Worm (Caenorhabditis elegans): ENCODE measurements around the gene C17A2.4.
"Not testable (repeated sequence)": the region's sequence is repeated elsewhere in the genome, so short reads cannot be mapped to it uniquely, and the experiment has no call there.

C17A2.4 gene

DNA sequence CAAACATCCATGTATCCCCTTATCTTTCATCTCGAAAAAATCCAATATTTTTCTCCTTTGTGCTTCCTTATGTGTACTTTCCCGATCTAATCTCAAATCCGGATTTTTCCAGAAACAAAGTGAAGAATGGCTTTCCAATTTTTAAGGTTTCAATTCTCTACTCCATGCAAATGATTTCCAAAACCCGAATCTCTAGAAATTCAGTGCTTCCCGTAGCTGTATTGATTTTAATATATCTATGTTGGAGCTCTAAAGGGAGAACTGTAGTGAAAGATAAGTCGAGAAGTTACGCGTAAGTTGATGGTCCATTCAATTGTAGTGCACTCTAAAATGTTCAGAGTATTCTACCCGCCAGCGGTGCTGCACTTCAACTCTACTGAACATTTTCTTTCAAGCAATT, at the start of gene C17A2.4:
Gene C17A2.4, plus strand, starts transcription at position 301 of the 400 bp plus-strand sequence.
- no peak for TF ChIP-seq W03F9.2 (tag; optimal IDR thresholded peaks at IDR 0.05)
- TF ChIP-seq him-1 (tag; optimal IDR thresholded peaks at IDR 0.05) = no peak
- TF ChIP-seq dao-5 (tag; optimal IDR thresholded peaks at IDR 0.05) = no peak

DNA sequence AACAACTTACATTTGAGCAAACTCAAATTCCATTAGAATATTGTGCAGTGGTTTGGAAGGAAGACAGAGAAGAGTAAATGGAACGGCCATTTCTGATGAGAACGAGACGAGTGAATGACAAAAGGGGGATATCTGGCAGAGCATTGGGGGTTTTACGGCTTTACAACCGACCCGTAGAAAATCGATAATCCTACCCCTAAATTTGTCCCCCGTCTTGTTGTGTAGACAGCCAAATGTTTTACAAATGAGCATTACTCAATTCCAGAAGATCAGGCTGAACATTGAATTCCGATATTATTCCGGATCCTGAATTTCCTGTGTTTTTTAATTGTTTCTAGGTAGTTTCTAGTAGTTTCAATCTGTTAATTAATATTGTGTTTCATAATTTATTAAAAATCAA, 46.3 kb upstream of the C17A2.4 start, which contains the start of gene fbxb-99:
Gene fbxb-99, minus strand, starts transcription at position 101 of the 400 bp plus-strand sequence.
- TF ChIP-seq him-1 (tag; optimal IDR thresholded peaks at IDR 0.05) = no peak
- no peak for TF ChIP-seq dao-5 (tag; optimal IDR thresholded peaks at IDR 0.05)
- no peak for TF ChIP-seq W03F9.2 (tag; optimal IDR thresholded peaks at IDR 0.05)

DNA sequence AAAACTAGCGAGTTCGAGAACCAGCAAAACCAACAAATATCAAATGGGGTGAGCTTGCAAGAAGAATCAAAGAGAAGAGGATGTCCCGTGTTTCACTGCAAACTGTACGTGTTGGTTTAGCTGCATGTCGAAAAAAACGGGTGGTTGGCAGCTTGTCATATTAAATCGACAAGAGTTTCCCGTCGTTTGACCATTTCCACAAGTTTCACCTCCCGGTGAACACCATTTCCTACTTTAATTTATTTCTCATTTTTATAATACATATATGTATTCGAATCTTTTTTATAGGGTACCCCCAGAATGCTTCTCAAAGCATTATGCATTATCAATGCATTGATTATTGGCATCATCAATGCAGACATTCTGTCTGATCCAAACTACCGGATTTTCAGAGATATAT, 44.3 kb upstream of the C17A2.4 start, which contains the start of gene Y8A9A.2:
Gene Y8A9A.2, plus strand, starts transcription at position 301 of the 400 bp plus-strand sequence.
- TF ChIP-seq W03F9.2 (tag; optimal IDR thresholded peaks at IDR 0.05) (no peak), dao-5 (tag; optimal IDR thresholded peaks at IDR 0.05) (no peak), him-1 (tag; optimal IDR thresholded peaks at IDR 0.05) (no peak)

DNA sequence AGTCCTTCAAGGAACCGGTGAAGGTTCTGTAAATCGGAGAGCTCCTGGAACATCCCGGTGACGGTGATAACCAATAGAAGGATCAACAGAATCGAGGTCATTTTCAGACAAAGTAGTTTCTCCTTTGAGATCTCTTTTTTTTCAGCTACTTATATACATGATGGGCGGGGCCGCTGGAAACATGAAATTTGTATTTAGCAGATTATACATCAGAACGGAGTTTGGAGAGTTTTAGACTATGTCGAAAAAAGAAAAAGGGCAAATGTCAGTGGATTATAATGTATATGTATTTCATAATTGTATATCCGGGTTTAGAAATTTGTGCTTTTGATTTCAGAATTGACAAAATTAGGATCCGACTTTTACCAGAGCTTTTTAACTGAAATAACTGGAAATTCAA, 36.4 kb upstream of the C17A2.4 start, which contains the start of gene ins-32:
Gene ins-32, minus strand, starts transcription at position 101 of the 400 bp plus-strand sequence.
- TF ChIP-seq him-1 (tag; optimal IDR thresholded peaks at IDR 0.05) = no peak
- TF ChIP-seq W03F9.2 (tag; optimal IDR thresholded peaks at IDR 0.05) = no peak
- no peak for TF ChIP-seq dao-5 (tag; optimal IDR thresholded peaks at IDR 0.05)

DNA sequence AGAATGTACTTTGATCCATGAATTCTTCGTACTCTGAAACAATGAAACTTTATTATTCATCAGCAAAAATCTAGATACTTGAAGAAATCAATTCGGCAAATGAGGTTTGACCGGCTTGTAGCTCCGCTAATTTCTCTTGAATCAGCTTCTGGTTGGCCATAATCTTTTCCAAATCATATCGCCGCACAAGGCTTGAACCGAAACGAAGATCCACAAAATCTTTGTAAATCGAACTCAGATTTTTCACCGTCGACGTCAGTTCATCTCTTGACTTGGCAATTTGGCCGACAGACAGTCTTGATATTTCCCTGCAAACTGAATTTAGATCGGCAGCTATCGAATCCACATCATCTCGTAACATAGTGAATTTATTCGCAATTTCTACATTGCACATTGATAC, 34.1 kb upstream of the C17A2.4 start:
- TF ChIP-seq him-1 (tag; optimal IDR thresholded peaks at IDR 0.05) = no peak
- TF ChIP-seq dao-5 (tag; optimal IDR thresholded peaks at IDR 0.05) = no peak
- no peak for TF ChIP-seq W03F9.2 (tag; optimal IDR thresholded peaks at IDR 0.05)

DNA sequence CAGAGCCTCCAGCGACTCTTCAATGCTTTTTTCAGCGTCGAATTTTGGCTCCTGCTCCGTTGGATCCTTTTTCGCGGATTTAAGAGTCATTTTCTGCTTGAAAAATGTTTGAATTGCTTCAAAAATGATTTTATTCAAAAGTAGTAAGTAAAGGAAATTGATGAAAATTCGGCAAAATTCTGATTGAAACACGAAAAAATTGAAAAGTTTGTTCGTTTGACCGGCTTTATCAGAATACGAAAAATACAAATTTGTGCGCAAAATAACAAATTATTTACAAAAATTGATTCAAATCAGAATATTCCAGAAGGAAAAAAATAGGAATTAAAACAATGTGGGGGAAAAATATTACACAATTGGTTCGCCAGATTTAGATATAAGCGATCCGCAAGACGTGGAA, 32.7 kb upstream of the C17A2.4 start, which contains the start of gene F54D10.4:
Gene F54D10.4, minus strand, starts transcription at position 101 of the 400 bp plus-strand sequence.
- TF ChIP-seq dao-5 (tag; optimal IDR thresholded peaks at IDR 0.05) (no peak), him-1 (tag; optimal IDR thresholded peaks at IDR 0.05) (no peak), W03F9.2 (tag; optimal IDR thresholded peaks at IDR 0.05) (no peak)

DNA sequence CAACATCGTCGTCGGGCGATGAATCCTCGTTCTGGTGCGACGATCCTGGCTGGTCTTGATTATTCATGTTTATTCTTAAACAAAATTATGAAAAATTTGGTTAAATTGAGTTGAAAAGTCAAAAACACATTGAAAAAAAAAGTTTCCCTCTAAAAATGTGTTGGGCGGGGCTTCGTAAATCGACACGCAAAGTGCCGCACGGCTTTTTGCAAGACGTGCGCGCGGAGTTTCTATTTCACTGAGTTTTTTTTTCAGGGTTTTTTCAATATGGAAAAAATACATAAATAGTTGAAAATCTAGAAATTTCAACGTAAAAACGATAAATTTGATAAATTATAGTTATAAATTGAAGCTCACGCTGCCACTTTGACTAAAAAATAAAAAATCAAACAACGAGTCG, 31.6 kb upstream of the C17A2.4 start, which contains the start of gene F54D10.5:
Gene F54D10.5, minus strand, starts transcription at position 74 of the 400 bp plus-strand sequence.
- TF ChIP-seq dao-5 (tag; optimal IDR thresholded peaks at IDR 0.05) (no peak), him-1 (tag; optimal IDR thresholded peaks at IDR 0.05) (no peak), W03F9.2 (tag; optimal IDR thresholded peaks at IDR 0.05) (peak; percentile 83)

DNA sequence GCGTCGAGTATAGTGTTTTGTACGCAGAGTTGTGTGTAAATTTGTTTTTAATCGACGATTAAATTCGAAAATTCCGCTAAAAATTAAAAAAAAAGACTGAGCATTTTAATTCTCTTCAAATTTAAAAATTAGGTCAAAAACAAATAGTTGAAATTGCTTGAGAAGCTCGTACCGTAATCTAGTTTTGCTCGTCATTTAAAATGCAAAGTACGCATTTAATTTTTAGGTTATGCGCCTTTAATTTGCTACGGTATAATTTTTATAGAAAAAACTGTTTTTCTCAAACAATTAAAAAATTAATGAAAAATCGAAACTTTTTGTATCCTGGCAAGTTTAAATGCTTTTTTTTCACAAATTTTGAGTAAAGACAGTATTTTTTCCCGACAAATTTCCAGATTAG, 31.0 kb upstream of the C17A2.4 start:
- no peak for TF ChIP-seq W03F9.2 (tag; optimal IDR thresholded peaks at IDR 0.05)
- no peak for TF ChIP-seq him-1 (tag; optimal IDR thresholded peaks at IDR 0.05)
- no peak for TF ChIP-seq dao-5 (tag; optimal IDR thresholded peaks at IDR 0.05)

DNA sequence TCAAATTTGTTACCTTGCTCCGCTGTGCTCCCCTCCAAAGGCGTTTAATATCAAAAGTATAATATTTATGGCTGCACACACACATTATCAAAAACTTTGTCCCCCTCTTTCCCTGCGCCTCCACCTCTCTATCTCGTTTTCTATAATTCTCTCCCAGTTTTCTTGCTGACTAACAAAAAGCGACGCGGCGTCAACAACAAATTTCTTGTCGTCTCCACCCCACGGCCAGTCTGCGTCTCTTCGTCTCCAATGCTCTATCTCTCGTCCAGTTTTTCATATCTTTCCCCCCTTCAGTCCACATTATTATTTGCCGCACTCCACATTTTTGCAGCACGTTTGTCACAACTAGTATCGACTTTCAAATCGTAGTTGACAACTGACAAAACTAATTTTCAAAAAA, 29.1 kb upstream of the C17A2.4 start:
- TF ChIP-seq him-1 (tag; optimal IDR thresholded peaks at IDR 0.05) (no peak), W03F9.2 (tag; optimal IDR thresholded peaks at IDR 0.05) (no peak), dao-5 (tag; optimal IDR thresholded peaks at IDR 0.05) (no peak)

DNA sequence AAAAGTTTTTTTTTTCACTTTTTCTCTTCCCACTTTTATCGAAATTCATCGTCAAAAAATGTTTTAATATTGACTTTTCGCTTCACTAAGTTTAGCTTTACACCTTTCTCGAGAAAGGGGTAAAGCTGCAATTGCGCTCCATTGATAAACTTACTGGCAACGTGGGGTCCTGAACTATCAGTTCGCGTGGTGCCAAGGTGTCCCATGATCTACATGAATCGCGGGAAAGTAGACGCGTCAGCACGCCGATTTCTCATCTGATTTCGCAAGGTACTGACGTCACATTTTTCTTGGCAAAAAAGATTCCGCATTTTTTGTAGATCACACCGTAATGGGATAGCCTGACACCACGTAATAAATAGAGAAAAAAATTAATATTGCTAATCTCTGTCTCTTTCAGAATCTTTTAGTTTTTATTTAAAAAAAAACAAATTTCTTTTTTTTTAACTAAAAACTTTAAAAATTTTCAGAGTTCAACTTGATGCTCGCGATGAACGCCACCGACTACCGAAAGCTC, 27.8 kb upstream of the C17A2.4 start, which contains the start of gene lido-15:
Gene lido-15, plus strand, starts transcription at position 467 of the 517 bp plus-strand sequence.
- TF ChIP-seq him-1 (tag; optimal IDR thresholded peaks at IDR 0.05) = no peak
- TF ChIP-seq W03F9.2 (tag; optimal IDR thresholded peaks at IDR 0.05) = no peak
- no peak for TF ChIP-seq dao-5 (tag; optimal IDR thresholded peaks at IDR 0.05)

DNA sequence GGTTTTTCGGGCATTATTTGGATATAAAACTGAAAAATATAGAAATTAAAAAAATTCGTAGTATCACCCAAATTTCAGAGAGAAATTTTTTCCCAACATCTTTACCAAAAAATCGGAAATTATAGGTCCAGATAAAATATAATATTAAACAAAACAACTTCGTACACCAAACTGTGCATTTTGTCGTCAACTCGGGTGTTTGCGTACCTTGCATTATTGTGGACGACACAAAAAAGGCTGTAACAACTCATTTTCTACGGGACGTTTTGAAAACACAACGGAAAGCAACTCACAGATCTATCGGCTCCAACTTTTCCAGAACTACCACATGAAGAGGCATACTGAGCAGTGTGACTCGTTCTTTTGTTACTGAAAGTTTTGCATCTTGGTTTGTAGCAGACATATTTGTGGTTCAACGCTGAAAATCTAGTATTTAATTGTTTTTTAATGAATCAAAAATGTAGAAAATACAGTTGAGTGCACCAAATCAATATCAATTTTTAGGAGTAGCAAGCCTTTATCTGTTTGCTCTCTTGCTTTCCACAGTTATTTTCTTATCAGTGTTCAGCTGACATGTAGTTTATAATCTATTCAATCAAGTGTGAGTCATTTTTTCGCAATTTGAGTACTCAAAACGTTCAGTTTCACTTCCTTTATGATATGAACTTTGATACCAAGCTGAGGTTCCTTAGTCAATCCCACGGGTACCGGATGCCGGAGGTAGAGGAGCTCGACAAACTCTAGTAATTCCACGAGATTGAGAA, 24.0 kb upstream of the C17A2.4 start:
- no peak for TF ChIP-seq him-1 (tag; optimal IDR thresholded peaks at IDR 0.05)
- TF ChIP-seq W03F9.2 (tag; optimal IDR thresholded peaks at IDR 0.05) = no peak

DNA sequence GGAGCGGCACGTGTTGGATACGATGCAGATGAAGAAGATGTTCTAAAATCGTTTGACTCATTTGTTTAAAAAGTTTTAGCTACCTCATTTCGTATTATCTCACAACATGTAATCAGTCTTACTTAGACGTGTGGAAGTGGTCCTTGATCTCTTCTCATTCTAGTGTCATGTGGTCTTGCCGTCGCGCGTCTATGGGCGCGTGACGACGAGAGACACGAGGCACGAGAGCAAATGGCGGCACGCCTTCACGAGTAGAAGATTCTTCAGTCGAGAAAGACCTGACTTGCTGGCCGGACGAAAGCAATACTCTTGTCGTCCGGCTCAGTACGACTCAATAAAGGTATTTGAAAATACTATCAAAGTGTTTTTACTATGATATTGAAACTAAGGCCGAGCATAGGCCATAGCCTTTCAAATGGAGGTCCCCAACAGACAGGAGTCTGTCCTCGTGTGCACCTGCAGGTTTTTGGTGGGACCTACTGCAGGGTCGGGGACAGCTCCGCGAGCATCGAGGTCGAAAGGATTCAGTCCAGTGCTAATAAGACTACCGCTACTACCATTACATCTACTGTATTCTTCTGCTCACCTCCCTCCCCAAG, 23.3 kb upstream of the C17A2.4 start, which contains the start of gene fbxa-24:
Gene fbxa-24, plus strand, starts transcription at position 276 of the 599 bp plus-strand sequence.
- TF ChIP-seq W03F9.2, dao-5, him-1 (tag; optimal IDR thresholded peaks at IDR 0.05): not testable (repeated sequence)

DNA sequence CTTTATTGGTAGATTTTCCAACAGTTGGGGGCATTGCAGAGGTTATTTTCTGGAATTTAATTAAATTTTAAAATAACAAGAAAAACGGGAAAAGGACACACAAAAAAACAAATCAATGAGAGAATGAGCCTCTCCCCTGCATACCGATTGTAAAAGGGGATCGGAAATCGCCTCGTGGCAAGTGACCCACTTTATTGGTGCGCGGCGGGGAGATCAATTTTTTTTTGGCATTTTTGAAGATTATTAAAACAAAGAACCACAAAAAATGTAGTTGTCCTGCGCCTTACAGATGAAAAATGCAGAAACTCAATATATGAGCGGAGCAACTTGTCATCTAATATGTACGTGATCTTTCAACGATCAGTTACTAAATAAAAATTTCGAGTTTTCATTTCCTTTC, 18.4 kb upstream of the C17A2.4 start, which contains the start of gene F54D10.7:
Gene F54D10.7, minus strand, starts transcription at position 49 of the 400 bp plus-strand sequence.
- TF ChIP-seq him-1 (tag; optimal IDR thresholded peaks at IDR 0.05) (no peak), W03F9.2 (tag; optimal IDR thresholded peaks at IDR 0.05) (no peak)

DNA sequence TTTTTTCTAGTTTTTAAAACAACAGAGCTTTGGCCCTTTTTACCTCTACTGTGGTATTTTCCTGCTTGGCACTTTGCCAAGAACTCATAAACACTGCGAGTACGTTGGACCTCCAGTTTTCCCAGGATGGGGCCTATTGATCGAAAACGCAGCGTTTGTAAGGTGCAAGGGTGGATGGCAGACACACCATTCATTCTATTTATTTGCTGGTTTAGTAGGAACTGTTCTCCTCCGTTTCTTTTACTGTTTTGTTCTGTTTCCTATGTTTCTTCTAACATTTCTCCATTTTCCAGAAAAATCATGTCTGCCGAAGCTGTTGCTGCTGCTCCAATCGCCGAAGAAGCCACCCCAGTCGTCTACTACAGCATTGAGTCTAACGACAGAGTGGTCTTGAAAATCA, 15.8 kb upstream of the C17A2.4 start, which contains the start of gene skr-15:
Gene skr-15, plus strand, starts transcription at position 301 of the 400 bp plus-strand sequence.
- no peak for TF ChIP-seq dao-5 (tag; optimal IDR thresholded peaks at IDR 0.05)
- no peak for TF ChIP-seq him-1 (tag; optimal IDR thresholded peaks at IDR 0.05)
